Worm (Caenorhabditis elegans) whole organism, L3 larva: ENCODE results near the gene sdz-9.

Source experiments
- aly-2 ChIP-seq: fragments of 150-350 bp; optimal IDR thresholded peaks from 2 replicates; lab custom pipeline; 2014; ENCODE audit warnings: missing biosample characterization, missing genetic modification characterization
- ceh-9 ChIP-seq: sonication (generic microtip); optimal IDR thresholded peaks from 2 replicates; lab custom pipeline; 2018; ENCODE audit warnings: missing biosample characterization, missing genetic modification characterization
- elt-2 ChIP-seq: sonication (generic microtip); optimal IDR thresholded peaks from 2 replicates; lab custom pipeline; 2016; ENCODE audit warnings: missing genetic modification reagents, mild to moderate bottlenecking, missing genetic modification characterization, missing compliant biosample characterization
- lin-39 ChIP-seq: fragments of 150-350 bp; optimal IDR thresholded peaks from 2 replicates; lab custom pipeline; 2018; ENCODE audit warnings: missing biosample characterization, missing genetic modification reagents, missing genetic modification characterization
- nfya-1 ChIP-seq: sonication (generic microtip); optimal IDR thresholded peaks from 2 replicates; lab custom pipeline; 2017; ENCODE audit warnings: missing genetic modification characterization, mild to moderate bottlenecking, missing compliant biosample characterization, antibody characterized with exemption, moderate library complexity; ENCODE audit not compliant: insufficient read depth
- nhr-12 ChIP-seq: fragments of 150-350 bp; optimal IDR thresholded peaks from 2 replicates; lab custom pipeline; 2014; ENCODE audit warnings: missing biosample characterization, missing genetic modification characterization
- nhr-23 ChIP-seq: fragments of 150-350 bp; optimal IDR thresholded peaks from 2 replicates; lab custom pipeline; 2014; ENCODE audit warnings: missing biosample characterization, missing genetic modification reagents, missing genetic modification characterization
- zag-1 ChIP-seq: fragments of 150-350 bp; optimal IDR thresholded peaks from 2 replicates; lab custom pipeline; 2014; ENCODE audit warnings: missing biosample characterization, missing genetic modification characterization

ce11 chrII:2739619-2740018 lies 33.8 kb downstream of the sdz-9 start, which contains the start of gene T05A8.6:
- no peak for TF ChIP-seq nhr-23 (tag; lab: Kevin White, UChicago)
- no peak for TF ChIP-seq nhr-12 (tag; lab: Kevin White, UChicago)
- no peak for TF ChIP-seq elt-2 (tag; lab: Kevin White, UChicago)
- TF ChIP-seq lin-39 (tag; lab: Kevin White, UChicago) = no peak
- TF ChIP-seq aly-2 (tag; lab: Kevin White, UChicago) = no peak
- TF ChIP-seq zag-1 (tag; lab: Kevin White, UChicago) = no peak
- no peak for TF ChIP-seq ceh-9 (tag; lab: Kevin White, UChicago)
- TF ChIP-seq nfya-1 (tag; lab: Kevin White, UChicago) = no peak
